Fruit fly (Drosophila melanogaster) whole organism, embryonic: ENCODE data around the gene Kdm2.
A peak's percentile ranks its signal among the peaks of the same experiment; 100 is the strongest.

ENCODE experiments used
- CG1024 ChIP-seq: fragments of 200-800 bp; sonication (Bioruptor generic); IDR thresholded peaks from 2 replicates; pipeline ENCODE4 v1.3.6; 2022; ENCODE audit warnings: missing biosample characterization, missing genetic modification characterization
- CG10543 ChIP-seq: fragments of 200-800 bp; sonication (Bioruptor generic); optimal IDR thresholded peaks from 3 replicates; lab custom pipeline; 2017; ENCODE audit warnings: missing biosample characterization, mild to moderate bottlenecking, missing genetic modification characterization, moderate library complexity
- CG10979 ChIP-seq: fragments of 200-800 bp; sonication (Bioruptor generic); optimal IDR thresholded peaks from 2 replicates; lab custom pipeline; 2018; ENCODE audit warnings: missing biosample characterization, mild to moderate bottlenecking, missing genetic modification characterization, moderate library complexity
- CG11085 ChIP-seq: fragments of 200-800 bp; sonication (Bioruptor generic); IDR thresholded peaks from 2 replicates; pipeline ENCODE4 v1.3.6; 2022; ENCODE audit warnings: missing biosample characterization, missing genetic modification characterization
- CG12071 ChIP-seq: fragments of 200-800 bp; sonication (Bioruptor generic); optimal IDR thresholded peaks from 3 replicates; lab custom pipeline; 2018; ENCODE audit warnings: missing biosample characterization, mild to moderate bottlenecking, missing genetic modification characterization
- CG13894 ChIP-seq: fragments of 200-800 bp; sonication (Bioruptor generic); optimal IDR thresholded peaks from 3 replicates; lab custom pipeline; 2018; ENCODE audit warnings: missing biosample characterization, mild to moderate bottlenecking, missing genetic modification characterization, moderate library complexity
- CG1529 ChIP-seq: fragments of 200-800 bp; sonication (Bioruptor generic); optimal IDR thresholded peaks from 3 replicates; lab custom pipeline; 2018; ENCODE audit warnings: missing biosample characterization, missing genetic modification characterization
- CG15601 ChIP-seq: fragments of 200-800 bp; sonication (Bioruptor generic); optimal IDR thresholded peaks from 3 replicates; lab custom pipeline; 2019; ENCODE audit warnings: missing biosample characterization, mild to moderate bottlenecking, missing genetic modification characterization, moderate library complexity
- CG1647 ChIP-seq: fragments of 200-800 bp; sonication (Bioruptor generic); optimal IDR thresholded peaks from 3 replicates; lab custom pipeline; 2016; ENCODE audit warnings: missing biosample characterization, missing genetic modification characterization
- CG16813 ChIP-seq: fragments of 200-800 bp; sonication (Bioruptor generic); IDR thresholded peaks from 3 replicates; pipeline ENCODE4 v1.3.6; 2022; ENCODE audit warnings: missing biosample characterization, missing genetic modification characterization; ENCODE audit not compliant: partially characterized antibody
- CG17359 ChIP-seq: fragments of 200-800 bp; sonication (Bioruptor generic); optimal IDR thresholded peaks from 3 replicates; lab custom pipeline; 2018; ENCODE audit warnings: missing biosample characterization, mild to moderate bottlenecking, missing genetic modification characterization, moderate library complexity
- CG17612 ChIP-seq: fragments of 200-800 bp; sonication (Bioruptor generic); IDR thresholded peaks from 2 replicates; pipeline ENCODE4 v1.3.6; 2022; ENCODE audit warnings: missing biosample characterization, missing genetic modification characterization
- CG2199 ChIP-seq: fragments of 200-800 bp; sonication (Bioruptor generic); IDR thresholded peaks from 3 replicates; pipeline ENCODE4 v1.3.6; 2022; ENCODE audit warnings: missing biosample characterization, missing genetic modification characterization
- CG34376 ChIP-seq: fragments of 200-800 bp; sonication (Bioruptor generic); optimal IDR thresholded peaks from 2 replicates; lab custom pipeline; 2018; ENCODE audit warnings: missing biosample characterization, mild to moderate bottlenecking, missing genetic modification characterization
- CG4820 ChIP-seq: fragments of 200-800 bp; sonication (Bioruptor generic); optimal IDR thresholded peaks from 3 replicates; lab custom pipeline; 2016; ENCODE audit warnings: missing biosample characterization, missing genetic modification characterization
- CG6175 ChIP-seq: fragments of 200-800 bp; sonication (Bioruptor generic); IDR thresholded peaks from 3 replicates; pipeline ENCODE4 v1.3.6; 2022; ENCODE audit warnings: missing biosample characterization, missing genetic modification characterization
- CG6765 ChIP-seq: fragments of 200-800 bp; sonication (Bioruptor generic); optimal IDR thresholded peaks from 3 replicates; lab custom pipeline; 2017; ENCODE audit warnings: missing biosample characterization, mild to moderate bottlenecking, missing genetic modification characterization
- CG7786 ChIP-seq: fragments of 200-800 bp; sonication (Bioruptor generic); optimal IDR thresholded peaks from 2 replicates; lab custom pipeline; 2016; ENCODE audit warnings: missing biosample characterization, missing genetic modification characterization
- CG7839 ChIP-seq: fragments of 200-800 bp; sonication (Bioruptor generic); optimal IDR thresholded peaks from 3 replicates; lab custom pipeline; 2018; ENCODE audit warnings: missing biosample characterization, mild to moderate bottlenecking, missing genetic modification characterization, moderate library complexity
- CG9797 ChIP-seq: fragments of 200-800 bp; sonication (Bioruptor generic); optimal IDR thresholded peaks from 3 replicates; lab custom pipeline; 2018; ENCODE audit warnings: missing biosample characterization, mild to moderate bottlenecking, missing genetic modification characterization
- CG9876 ChIP-seq: fragments of 200-800 bp; sonication (Bioruptor generic); optimal IDR thresholded peaks from 2 replicates; lab custom pipeline; 2016; ENCODE audit warnings: missing biosample characterization, missing genetic modification characterization
- D ChIP-seq, 2 experiments: fragments of 200-800 bp in 1 of 2; fragments of >200 bp in 1 of 2; sonication (Bioruptor generic) in 1 of 2; optimal IDR thresholded peaks; 2 replicates in 1 of 2; 3 replicates in 1 of 2; lab custom pipeline; 2017; ENCODE audit warnings: mild to moderate bottlenecking in 1 of 2, missing biosample characterization in 1 of 2, missing genetic modification characterization in 1 of 2, missing genetic modification reagents in 1 of 2
- Dbx ChIP-seq: fragments of 200-800 bp; sonication (Bioruptor generic); IDR thresholded peaks from 3 replicates; pipeline ENCODE4 v1.3.6; 2022; ENCODE audit warnings: missing biosample characterization, missing genetic modification characterization
- Deaf1 ChIP-seq: fragments of 200-800 bp; optimal IDR thresholded peaks from 3 replicates; lab custom pipeline; 2019; ENCODE audit warnings: missing biosample characterization, mild to moderate bottlenecking, missing genetic modification characterization, moderate library complexity
- Dref ChIP-seq: fragments of 200-800 bp; sonication (Bioruptor generic); IDR thresholded peaks from 2 replicates; pipeline ENCODE4 v1.3.6; 2022; ENCODE audit warnings: missing biosample characterization, missing genetic modification characterization
- HmgD ChIP-seq: fragments of 200-800 bp; sonication (Bioruptor generic); optimal IDR thresholded peaks from 3 replicates; lab custom pipeline; 2016; ENCODE audit warnings: missing biosample characterization, missing genetic modification characterization
- Hr78 ChIP-seq, 2 experiments: fragments of 200-800 bp in 1 of 2; fragments of >200 bp in 1 of 2; sonication (Bioruptor generic) in 1 of 2; optimal IDR thresholded peaks; 2 replicates each; lab custom pipeline; 2017 to 2019; ENCODE audit warnings: missing biosample characterization in 2 of 2, missing genetic modification characterization in 2 of 2, mild to moderate bottlenecking in 1 of 2, moderate library complexity in 1 of 2
- Max ChIP-seq: fragments of 200-800 bp; sonication (Bioruptor generic); optimal IDR thresholded peaks from 2 replicates; lab custom pipeline; 2016; ENCODE audit warnings: missing biosample characterization, mild to moderate bottlenecking, missing genetic modification characterization
- Nf-YA ChIP-seq: fragments of 200-800 bp; sonication (Bioruptor generic); IDR thresholded peaks from 2 replicates; pipeline ENCODE4 v1.3.6; 2022; ENCODE audit warnings: missing biosample characterization, missing genetic modification characterization
- Optix ChIP-seq: fragments of 200-800 bp; sonication (Bioruptor generic); IDR thresholded peaks from 3 replicates; pipeline ENCODE4 v1.3.6; 2022; ENCODE audit warnings: missing biosample characterization, missing genetic modification characterization
- Ravus ChIP-seq: fragments of 200-800 bp; sonication (Bioruptor generic); IDR thresholded peaks from 2 replicates; pipeline ENCODE4 v1.3.6; 2022; ENCODE audit warnings: missing biosample characterization, missing genetic modification characterization
- Rfx ChIP-seq: fragments of 200-800 bp; sonication (Bioruptor generic); IDR thresholded peaks from 2 replicates; pipeline ENCODE4 v1.3.6; 2022; ENCODE audit warnings: missing biosample characterization, missing genetic modification characterization
- Tbp ChIP-seq: fragments of >200 bp; optimal IDR thresholded peaks from 2 replicates; lab custom pipeline; 2018; ENCODE audit warnings: missing biosample characterization, missing genetic modification characterization
- exex ChIP-seq: fragments of 200-800 bp; sonication (Bioruptor generic); optimal IDR thresholded peaks from 4 replicates; lab custom pipeline; 2018; ENCODE audit warnings: missing biosample characterization, mild to moderate bottlenecking, missing genetic modification characterization, moderate library complexity
- gce ChIP-seq: fragments of 200-800 bp; sonication (Bioruptor generic); IDR thresholded peaks from 3 replicates; pipeline ENCODE4 v1.3.6; 2022; ENCODE audit warnings: missing biosample characterization, missing genetic modification characterization
- her ChIP-seq: fragments of 200-800 bp; sonication (Bioruptor generic); optimal IDR thresholded peaks from 2 replicates; lab custom pipeline; 2016; ENCODE audit warnings: missing biosample characterization, missing genetic modification characterization
- kni ChIP-seq: fragments of 200-800 bp; sonication (Bioruptor generic); optimal IDR thresholded peaks from 3 replicates; lab custom pipeline; 2017; ENCODE audit warnings: mild to moderate bottlenecking, missing biosample characterization, missing genetic modification reagents, missing genetic modification characterization
- lov ChIP-seq, 2 experiments: fragments of 200-800 bp in 1 of 2; fragments of >200 bp in 1 of 2; sonication (Bioruptor generic) in 1 of 2; IDR thresholded peaks in 1 of 2; optimal IDR thresholded peaks in 1 of 2; 2 replicates in 1 of 2; 3 replicates in 1 of 2; pipeline versions ENCODE4 v1.3.6 to Lab custom; 2017 to 2022; ENCODE audit warnings: missing biosample characterization in 1 of 2, missing genetic modification characterization in 1 of 2
- pho ChIP-seq: fragments of 200-800 bp; sonication (Bioruptor generic); optimal IDR thresholded peaks from 2 replicates; lab custom pipeline; 2016; ENCODE audit warnings: missing biosample characterization, missing genetic modification characterization
- ranshi ChIP-seq: fragments of 200-800 bp; sonication (Bioruptor generic); IDR thresholded peaks from 2 replicates; pipeline ENCODE4 v1.3.6; 2022; ENCODE audit warnings: missing biosample characterization, missing genetic modification characterization
- rib ChIP-seq: fragments of 200-800 bp; sonication (Bioruptor generic); IDR thresholded peaks from 2 replicates; pipeline ENCODE4 v1.3.6; 2022; ENCODE audit warnings: missing biosample characterization, missing genetic modification characterization
- ro ChIP-seq: fragments of 200-800 bp; sonication (Bioruptor generic); IDR thresholded peaks from 2 replicates; pipeline ENCODE4 v1.3.6; 2022; ENCODE audit warnings: missing biosample characterization, missing genetic modification characterization
- sc ChIP-seq, 3 experiments: fragments of >200 bp in 2 of 3; fragments of 200-800 bp in 1 of 3; sonication (Bioruptor generic) in 1 of 3; optimal IDR thresholded peaks; 2 replicates in 2 of 3; 3 replicates in 1 of 3; lab custom pipeline; 2017; ENCODE audit warnings: mild to moderate bottlenecking in 1 of 3, missing biosample characterization in 1 of 3, missing genetic modification characterization in 1 of 3, missing genetic modification reagents in 1 of 3
- scrt ChIP-seq: fragments of 200-800 bp; sonication (Bioruptor generic); optimal IDR thresholded peaks from 2 replicates; lab custom pipeline; 2018; ENCODE audit warnings: missing biosample characterization, mild to moderate bottlenecking, missing genetic modification characterization, moderate library complexity
- seq ChIP-seq: fragments of 200-800 bp; sonication (Bioruptor generic); IDR thresholded peaks from 2 replicates; pipeline ENCODE4 v1.3.6; 2022; ENCODE audit warnings: missing biosample characterization, missing genetic modification characterization
- sim ChIP-seq: fragments of 200-800 bp; sonication (Bioruptor generic); IDR thresholded peaks from 2 replicates; pipeline ENCODE4 v1.3.6; 2022; ENCODE audit warnings: missing biosample characterization, missing genetic modification characterization
- usp ChIP-seq: fragments of >200 bp; optimal IDR thresholded peaks from 2 replicates; lab custom pipeline; 2017; ENCODE audit warnings: missing biosample characterization, missing genetic modification characterization
- wor ChIP-seq: fragments of 200-800 bp; sonication (Bioruptor generic); IDR thresholded peaks from 2 replicates; pipeline ENCODE4 v1.3.6; 2022; ENCODE audit warnings: missing biosample characterization, missing genetic modification characterization

Kdm2 gene

DNA sequence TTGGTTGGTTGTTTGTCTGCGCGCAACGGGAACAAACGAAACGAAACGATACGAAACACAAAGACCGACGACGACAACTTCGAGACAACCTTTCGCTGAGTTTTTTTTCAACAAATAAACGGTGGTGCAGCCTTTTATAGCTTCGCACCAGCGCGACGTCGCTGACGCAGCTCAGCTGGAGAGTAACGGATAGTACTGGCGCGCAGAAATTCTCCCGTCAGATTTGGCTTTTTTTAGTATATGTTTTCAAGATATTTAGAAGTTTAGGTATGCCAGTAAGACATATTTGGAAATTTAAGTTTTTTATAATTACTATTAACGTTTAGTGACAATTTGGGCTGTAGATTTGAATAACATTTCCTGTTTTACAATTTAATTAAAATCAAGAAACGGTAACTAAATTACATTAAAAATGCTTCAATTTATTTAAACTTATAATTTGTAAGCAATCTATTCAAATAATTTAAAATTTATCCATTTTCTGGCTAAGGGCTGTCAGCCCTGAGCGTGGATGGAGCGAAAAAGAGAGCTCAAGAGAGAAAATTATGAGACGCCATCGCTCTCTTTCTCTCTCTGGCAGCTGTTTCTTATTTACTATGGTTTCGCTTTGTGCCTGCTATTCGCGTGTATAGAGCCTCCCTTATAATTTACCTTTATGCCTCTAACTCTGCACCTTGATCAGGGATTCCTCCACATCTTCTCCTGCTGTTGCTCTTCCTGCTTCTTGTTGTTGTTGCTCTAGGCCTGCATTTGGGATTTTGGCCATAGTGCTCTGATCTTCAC is 18.5 kb upstream of the Kdm2 start (continued):
- TF ChIP-seq CG9876 (GFP tag; lab: Kevin White, UChicago), result no peak
- no peak for TF ChIP-seq Dref
- peak; percentile 74 for TF ChIP-seq CG17359 (tag; lab: Kevin White, UChicago)
- no peak for TF ChIP-seq CG6175 (GFP tag; lab: Robert Waterston, UW)
- TF ChIP-seq ranshi (GFP tag; lab: Robert Waterston, UW), result no peak; the same call in 1 of the 2 replicates
- peak; percentile 90 for TF ChIP-seq CG2199 (GFP tag; lab: Robert Waterston, UW)
- peak; percentile 63 for TF ChIP-seq seq (GFP tag; lab: Robert Waterston, UW)
- TF ChIP-seq Tbp, result peak; percentile 95
- TF ChIP-seq her (GFP tag; lab: Kevin White, UChicago), result peak; percentile 41
- no peak for TF ChIP-seq CG17612 (GFP tag; lab: Robert Waterston, UW)
- peak; percentile 74 for TF ChIP-seq CG1529
- peak; percentile 71 for TF ChIP-seq Max (GFP tag; lab: Kevin White, UChicago)
- TF ChIP-seq gce (GFP tag; lab: Robert Waterston, UW), result 0 out of 3 replicates have a peak, but pooled peaks have one; percentile 55
- peak; percentile 88 for TF ChIP-seq CG7839 (tag; lab: Kevin White, UChicago)
- peak; percentile 68 for TF ChIP-seq Dbx (GFP tag; lab: Robert Waterston, UW)
- TF ChIP-seq sim, result 0 out of 2 replicates have a peak, but pooled peaks have one; percentile 28
- peak; percentile 12; the same call in 1 of the 2 replicates for TF ChIP-seq Ravus
- peak; percentile 70 for TF ChIP-seq Rfx
- TF ChIP-seq CG13894 (tag; lab: Kevin White, UChicago), result peak; percentile 72
- TF ChIP-seq CG6765, result peak; percentile 81
- TF ChIP-seq CG15601, result peak; percentile 85
- TF ChIP-seq Nf-YA, result 0 out of 2 replicates have a peak, but pooled peaks have one; percentile 8
- no peak for TF ChIP-seq CG1024 (GFP tag; lab: Robert Waterston, UW)
- peak; percentile 33 for TF ChIP-seq pho (GFP tag; lab: Kevin White, UChicago)
- TF ChIP-seq Deaf1, result peak; percentile 82
- TF ChIP-seq exex (tag; lab: Kevin White, UChicago), result peak; percentile 63
- no peak for TF ChIP-seq CG11085
- TF ChIP-seq HmgD (GFP tag; lab: Kevin White, UChicago), result no peak
- TF ChIP-seq CG10543 (GFP tag; lab: Kevin White, UChicago), result peak; percentile 91
- TF ChIP-seq lov (optimal IDR thresholded peaks at IDR 0.05; lab: Kevin White, UChicago), result no peak
- no peak for TF ChIP-seq lov (GFP tag; IDR thresholded peaks at IDR 0.05; lab: Robert Waterston, UW)
- TF ChIP-seq usp, result no peak
- TF ChIP-seq ro, result no peak
- peak; percentile 3 for TF ChIP-seq CG7786 (GFP tag; lab: Kevin White, UChicago)
- TF ChIP-seq Hr78 (GFP tag; optimal IDR thresholded peaks at IDR 0.05; lab: Kevin White, UChicago), result peak in 1 of 2 experiments; percentile 74
- peak; percentile 29; the same call in 1 of the 2 replicates for TF ChIP-seq rib (GFP tag; lab: Robert Waterston, UW)
- TF ChIP-seq D (optimal IDR thresholded peaks at IDR 0.05; lab: Kevin White, UChicago), result no peak
- TF ChIP-seq D (GFP tag; optimal IDR thresholded peaks at IDR 0.05; lab: Kevin White, UChicago), result peak; percentile 76
- TF ChIP-seq wor (GFP tag; lab: Robert Waterston, UW), result peak; percentile 32; the same call in 1 of the 2 replicates
- no peak for TF ChIP-seq CG12071 (GFP tag; lab: Kevin White, UChicago)
- TF ChIP-seq sc (optimal IDR thresholded peaks at IDR 0.05; lab: Kevin White, UChicago), result no peak
- TF ChIP-seq sc (GFP tag; optimal IDR thresholded peaks at IDR 0.05; lab: Kevin White, UChicago), result peak; percentile 58
- TF ChIP-seq kni (GFP tag; lab: Kevin White, UChicago), result peak; percentile 64
- TF ChIP-seq CG10979 (tag; lab: Kevin White, UChicago), result peak; percentile 85
- TF ChIP-seq CG9797 (GFP tag; lab: Kevin White, UChicago), result no peak
- peak; percentile 48 for TF ChIP-seq CG4820
- TF ChIP-seq CG16813 (GFP tag; lab: Robert Waterston, UW), result no peak
- no peak for TF ChIP-seq CG1647 (GFP tag; lab: Kevin White, UChicago)
- TF ChIP-seq CG34376 (GFP tag; lab: Kevin White, UChicago), result peak; percentile 84
- TF ChIP-seq scrt (GFP tag; lab: Kevin White, UChicago), result peak; percentile 82
- no peak for TF ChIP-seq Optix
